Worm (Caenorhabditis elegans) whole organism, L4/young adult: ENCODE data around the gene str-16.

Experiments
- W03F9.2 ChIP-seq: fragments of 150-350 bp; optimal IDR thresholded peaks from 2 replicates; lab custom pipeline; 2014; ENCODE audit warnings: missing biosample characterization, missing genetic modification characterization
- dao-5 ChIP-seq: sonication (generic microtip); optimal IDR thresholded peaks from 2 replicates; lab custom pipeline; 2016; ENCODE audit warnings: missing genotype, missing genetic modification characterization, moderate library complexity, missing compliant biosample characterization
- him-1 ChIP-seq: sonication (generic microtip); optimal IDR thresholded peaks from 2 replicates; lab custom pipeline; 2016; ENCODE audit warnings: missing genotype, missing genetic modification reagents, missing genetic modification characterization, missing compliant biosample characterization

DNA sequence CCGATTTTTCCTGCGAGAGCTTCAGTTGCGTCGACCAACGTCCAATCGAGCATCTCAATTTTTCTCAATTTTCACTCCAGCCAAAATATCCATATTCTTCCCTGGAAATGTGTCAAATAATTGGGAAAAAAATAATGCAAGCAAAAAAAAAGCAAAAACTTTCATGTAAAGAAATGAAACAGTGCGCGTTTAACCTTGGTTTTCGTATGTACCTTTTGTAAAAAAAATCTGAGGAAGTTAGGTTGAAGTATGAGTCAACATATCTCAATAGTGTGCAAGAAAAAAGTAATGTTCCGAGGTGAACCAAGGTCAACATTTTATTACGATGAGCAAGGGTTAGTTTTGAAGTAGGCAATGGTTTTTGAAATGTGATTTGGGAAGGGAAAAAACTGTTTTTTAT lies 13.5 kb downstream of the str-16 start, which contains the start of gene T28A11.13:
- TF ChIP-seq him-1 (tag; lab: Kevin White, UChicago) (no peak), dao-5 (tag; lab: Kevin White, UChicago) (no peak), W03F9.2 (tag; lab: Kevin White, UChicago) (no peak)
